Fruit fly (Drosophila melanogaster) S2 (cell line): ENCODE measurements around the gene lectin-21Cb.

Experiments
- CG8478 ChIP-seq: fragments of >200 bp; optimal IDR thresholded peaks from 2 replicates; lab custom pipeline; 2018
- CTCF ChIP-seq, 2 experiments: fragments of >200 bp; optimal IDR thresholded peaks; 2 replicates each; lab custom pipeline; 2018

DNA sequence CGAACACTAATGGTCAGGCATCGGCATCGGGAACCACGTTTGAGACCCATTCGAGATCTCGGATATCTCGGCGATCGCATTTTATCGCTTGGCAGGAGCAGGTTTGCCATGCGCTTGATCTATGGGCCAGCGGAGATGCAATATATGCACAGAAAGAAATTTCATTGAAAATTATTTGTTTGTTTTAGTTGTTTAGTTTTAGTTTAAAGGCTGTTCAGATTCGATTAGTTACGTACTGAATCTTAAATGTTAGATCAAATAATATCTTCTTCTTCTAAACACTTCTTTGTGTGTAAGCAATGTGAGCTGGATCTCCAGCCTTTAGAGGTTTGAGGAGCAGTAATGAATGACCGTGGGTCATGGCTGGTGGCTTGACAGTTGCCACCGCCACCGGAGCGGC is 32.8 kb upstream of the lectin-21Cb start:
- TF ChIP-seq CTCF (optimal IDR thresholded peaks at IDR 0.05; lab: Kevin White, UChicago): no peak
- TF ChIP-seq CG8478 (lab: Kevin White, UChicago): no peak
